Fruit fly (Drosophila melanogaster) whole organism, embryonic: Measurements from ENCODE around the gene HP5.

Source experiments
- Bdp1 ChIP-seq: fragments of 200-800 bp; sonication (Bioruptor generic); optimal IDR thresholded peaks from 3 replicates; lab custom pipeline; 2016; ENCODE audit warnings: missing biosample characterization, missing genetic modification characterization
- C15 ChIP-seq: fragments of 200-800 bp; sonication (Bioruptor generic); IDR thresholded peaks from 3 replicates; pipeline ENCODE4 v1.3.6; 2022; ENCODE audit warnings: missing biosample characterization, missing genetic modification characterization
- CG1024 ChIP-seq: fragments of 200-800 bp; sonication (Bioruptor generic); IDR thresholded peaks from 2 replicates; pipeline ENCODE4 v1.3.6; 2022; ENCODE audit warnings: missing biosample characterization, missing genetic modification characterization
- CG10979 ChIP-seq: fragments of 200-800 bp; sonication (Bioruptor generic); optimal IDR thresholded peaks from 2 replicates; lab custom pipeline; 2018; ENCODE audit warnings: missing biosample characterization, mild to moderate bottlenecking, missing genetic modification characterization, moderate library complexity
- CG12236 ChIP-seq: fragments of 200-800 bp; sonication (Bioruptor generic); optimal IDR thresholded peaks from 2 replicates; lab custom pipeline; 2016; ENCODE audit warnings: missing biosample characterization, missing genetic modification characterization
- CG13424 ChIP-seq: fragments of 200-800 bp; sonication (Bioruptor generic); optimal IDR thresholded peaks from 2 replicates; lab custom pipeline; 2019; ENCODE audit warnings: missing biosample characterization, mild to moderate bottlenecking, missing genetic modification characterization, moderate library complexity
- CG13624 ChIP-seq: fragments of 200-800 bp; sonication (Bioruptor generic); optimal IDR thresholded peaks from 2 replicates; lab custom pipeline; 2016; ENCODE audit warnings: missing biosample characterization, missing genetic modification characterization
- CG15011 ChIP-seq: fragments of 200-800 bp; sonication (Bioruptor generic); optimal IDR thresholded peaks from 3 replicates; lab custom pipeline; 2018; ENCODE audit warnings: missing biosample characterization, mild to moderate bottlenecking, missing genetic modification characterization
- CG15269 ChIP-seq: fragments of 200-800 bp; sonication (Bioruptor generic); optimal IDR thresholded peaks from 2 replicates; lab custom pipeline; 2018; ENCODE audit warnings: missing biosample characterization, mild to moderate bottlenecking, missing genetic modification characterization, moderate library complexity
- CG1529 ChIP-seq: fragments of 200-800 bp; sonication (Bioruptor generic); optimal IDR thresholded peaks from 3 replicates; lab custom pipeline; 2018; ENCODE audit warnings: missing biosample characterization, missing genetic modification characterization
- CG17361 ChIP-seq: fragments of 200-800 bp; sonication (Bioruptor generic); IDR thresholded peaks from 3 replicates; pipeline ENCODE4 v1.3.6; 2022; ENCODE audit warnings: missing biosample characterization, missing genetic modification characterization
- CG17912 ChIP-seq: fragments of 200-800 bp; sonication (Bioruptor generic); optimal IDR thresholded peaks from 2 replicates; lab custom pipeline; 2018; ENCODE audit warnings: missing biosample characterization, mild to moderate bottlenecking, missing genetic modification characterization
- CG1832 ChIP-seq: fragments of 200-800 bp; sonication (Bioruptor generic); optimal IDR thresholded peaks from 2 replicates; lab custom pipeline; 2017; ENCODE audit warnings: missing biosample characterization, mild to moderate bottlenecking, missing genetic modification characterization, inconsistent platforms
- CG18599 ChIP-seq: fragments of 200-800 bp; sonication (Bioruptor generic); optimal IDR thresholded peaks from 3 replicates; lab custom pipeline; 2017; ENCODE audit warnings: missing biosample characterization, missing genetic modification characterization, mild to moderate bottlenecking, moderate library complexity, missing genetic modification reagents
- CG2129 ChIP-seq: fragments of 200-800 bp; sonication (Bioruptor generic); IDR thresholded peaks from 2 replicates; pipeline ENCODE4 v1.3.6; 2022; ENCODE audit warnings: missing biosample characterization, missing genetic modification characterization; ENCODE audit not compliant: partially characterized antibody
- CG2202 ChIP-seq: fragments of 200-800 bp; sonication (Bioruptor generic); optimal IDR thresholded peaks from 2 replicates; lab custom pipeline; 2018; ENCODE audit warnings: missing biosample characterization, mild to moderate bottlenecking, missing genetic modification characterization
- CG3065 ChIP-seq: fragments of 200-800 bp; sonication (Bioruptor generic); optimal IDR thresholded peaks from 2 replicates; lab custom pipeline; 2016; ENCODE audit warnings: missing biosample characterization, missing genetic modification characterization
- CG6654 ChIP-seq: fragments of 200-800 bp; sonication (Bioruptor generic); optimal IDR thresholded peaks from 2 replicates; lab custom pipeline; 2017; ENCODE audit warnings: missing biosample characterization, mild to moderate bottlenecking, missing genetic modification characterization
- CG6765 ChIP-seq: fragments of 200-800 bp; sonication (Bioruptor generic); optimal IDR thresholded peaks from 3 replicates; lab custom pipeline; 2017; ENCODE audit warnings: missing biosample characterization, mild to moderate bottlenecking, missing genetic modification characterization
- CG7357 ChIP-seq: fragments of 200-800 bp; sonication (Bioruptor generic); IDR thresholded peaks from 3 replicates; pipeline ENCODE4 v1.3.6; 2022; ENCODE audit warnings: missing biosample characterization, missing genetic modification characterization
- CG9609 ChIP-seq: fragments of 200-800 bp; sonication (Bioruptor generic); optimal IDR thresholded peaks from 3 replicates; lab custom pipeline; 2016; ENCODE audit warnings: missing biosample characterization, missing genetic modification characterization
- CoRest ChIP-seq: fragments of 200-800 bp; sonication (Bioruptor generic); optimal IDR thresholded peaks from 3 replicates; lab custom pipeline; 2018; ENCODE audit warnings: missing biosample characterization, mild to moderate bottlenecking, missing genetic modification characterization, moderate library complexity
- Elba2 ChIP-seq: fragments of 200-800 bp; sonication (Bioruptor generic); optimal IDR thresholded peaks from 3 replicates; lab custom pipeline; 2016; ENCODE audit warnings: missing biosample characterization, missing genetic modification characterization
- Ets97D ChIP-seq: fragments of 200-800 bp; sonication (Bioruptor generic); optimal IDR thresholded peaks from 3 replicates; lab custom pipeline; 2016; ENCODE audit warnings: missing biosample characterization, missing genetic modification characterization
- HLH54F ChIP-seq: fragments of 200-800 bp; sonication (Bioruptor generic); optimal IDR thresholded peaks from 3 replicates; lab custom pipeline; 2016; ENCODE audit warnings: missing biosample characterization, missing genetic modification characterization
- HmgZ ChIP-seq: fragments of 200-800 bp; sonication (Bioruptor generic); optimal IDR thresholded peaks from 2 replicates; lab custom pipeline; 2018; ENCODE audit warnings: missing biosample characterization, mild to moderate bottlenecking, missing genetic modification characterization
- Lhr ChIP-seq: fragments of 200-800 bp; sonication (Bioruptor generic); optimal IDR thresholded peaks from 3 replicates; lab custom pipeline; 2017; ENCODE audit warnings: mild to moderate bottlenecking, missing biosample characterization, missing genetic modification reagents, missing genetic modification characterization
- Lpt ChIP-seq: fragments of >200 bp; optimal IDR thresholded peaks from 2 replicates; lab custom pipeline; 2018; ENCODE audit warnings: missing biosample characterization, missing genetic modification characterization
- Med ChIP-seq: fragments of 200-800 bp; sonication (Bioruptor generic); peaks from one replicate; lab custom pipeline; 2016; ENCODE audit warnings: missing biosample characterization, missing genetic modification characterization, mild to moderate bottlenecking, inconsistent platforms, moderate library complexity
- Opbp ChIP-seq: fragments of 200-800 bp; sonication (Bioruptor generic); IDR thresholded peaks from 3 replicates; pipeline ENCODE4 v1.3.6; 2022; ENCODE audit warnings: missing biosample characterization, missing genetic modification characterization; ENCODE audit not compliant: partially characterized antibody
- Six4 ChIP-seq: fragments of 200-800 bp; sonication (Bioruptor generic); optimal IDR thresholded peaks from 2 replicates; lab custom pipeline; 2016; ENCODE audit warnings: missing biosample characterization, missing genetic modification characterization
- Sox100B ChIP-seq: fragments of 200-800 bp; sonication (Bioruptor generic); optimal IDR thresholded peaks from 3 replicates; lab custom pipeline; 2018; ENCODE audit warnings: missing biosample characterization, mild to moderate bottlenecking, missing genetic modification characterization
- Sry-δ ChIP-seq: fragments of 200-800 bp; sonication (Bioruptor generic); optimal IDR thresholded peaks from 2 replicates; lab custom pipeline; 2016; ENCODE audit warnings: missing biosample characterization, missing genetic modification characterization
- Stat92E ChIP-seq, 3 experiments: fragments of >200 bp in 2 of 3; fragments of 200-800 bp in 1 of 3; sonication (Bioruptor generic) in 1 of 3; optimal IDR thresholded peaks; 2 replicates each; lab custom pipeline; 2017 to 2019; ENCODE audit warnings: missing biosample characterization in 3 of 3, missing genetic modification characterization in 3 of 3, mild to moderate bottlenecking in 1 of 3, moderate library complexity in 1 of 3
- TFAM ChIP-seq: fragments of 200-800 bp; sonication (Bioruptor generic); optimal IDR thresholded peaks from 2 replicates; lab custom pipeline; 2017; ENCODE audit warnings: missing biosample characterization, missing genetic modification characterization, inconsistent platforms
- Tbp ChIP-seq: fragments of >200 bp; optimal IDR thresholded peaks from 2 replicates; lab custom pipeline; 2018; ENCODE audit warnings: missing biosample characterization, missing genetic modification characterization
- ab ChIP-seq: fragments of 200-800 bp; sonication (Bioruptor generic); optimal IDR thresholded peaks from 2 replicates; lab custom pipeline; 2016; ENCODE audit warnings: missing biosample characterization, missing genetic modification characterization
- caup ChIP-seq: fragments of 200-800 bp; sonication (Bioruptor generic); optimal IDR thresholded peaks from 3 replicates; lab custom pipeline; 2017; ENCODE audit warnings: missing biosample characterization, mild to moderate bottlenecking, missing genetic modification characterization, moderate library complexity; ENCODE audit not compliant: severe bottlenecking
- chm ChIP-seq: fragments of 200-800 bp; sonication (Bioruptor generic); IDR thresholded peaks from 2 replicates; pipeline ENCODE4 v1.3.6; 2022; ENCODE audit warnings: missing biosample characterization, missing genetic modification characterization
- dpn ChIP-seq, 2 experiments: fragments of 200-800 bp; sonication (Bioruptor generic); optimal IDR thresholded peaks; 3 replicates each; lab custom pipeline; 2016; ENCODE audit warnings: missing biosample characterization in 2 of 2, missing genetic modification characterization in 2 of 2
- eve ChIP-seq, 2 experiments: fragments of >200 bp; optimal IDR thresholded peaks; 2 replicates each; lab custom pipeline; 2017; ENCODE audit warnings: missing biosample characterization in 2 of 2, missing genetic modification characterization in 2 of 2
- fd102C ChIP-seq: fragments of 200-800 bp; sonication (Bioruptor generic); optimal IDR thresholded peaks from 2 replicates; lab custom pipeline; 2018; ENCODE audit warnings: missing biosample characterization, mild to moderate bottlenecking, missing genetic modification characterization, moderate library complexity
- jigr1 ChIP-seq: fragments of 200-800 bp; sonication (Bioruptor generic); IDR thresholded peaks from 3 replicates; pipeline ENCODE4 v1.3.6; 2022; ENCODE audit warnings: missing biosample characterization, missing genetic modification characterization
- maf-S ChIP-seq: fragments of 200-800 bp; sonication (Bioruptor generic); optimal IDR thresholded peaks from 2 replicates; lab custom pipeline; 2016; ENCODE audit warnings: missing biosample characterization, missing genetic modification characterization
- mirr ChIP-seq: fragments of 200-800 bp; sonication (Bioruptor generic); optimal IDR thresholded peaks from 3 replicates; lab custom pipeline; 2018; ENCODE audit warnings: missing biosample characterization, mild to moderate bottlenecking, missing genetic modification characterization
- nau ChIP-seq: fragments of 200-800 bp; sonication (Bioruptor generic); optimal IDR thresholded peaks from 3 replicates; lab custom pipeline; 2017; ENCODE audit warnings: missing biosample characterization, mild to moderate bottlenecking, missing genetic modification characterization, missing genetic modification reagents
- pros ChIP-seq: fragments of 200-800 bp; sonication (Bioruptor generic); optimal IDR thresholded peaks from 3 replicates; lab custom pipeline; 2019; ENCODE audit warnings: missing biosample characterization, mild to moderate bottlenecking, missing genetic modification characterization, moderate library complexity
- unpg ChIP-seq: fragments of 200-800 bp; sonication (Bioruptor generic); optimal IDR thresholded peaks from 3 replicates; lab custom pipeline; 2018; ENCODE audit warnings: missing biosample characterization, mild to moderate bottlenecking, missing genetic modification characterization, moderate library complexity
- vnd ChIP-seq: fragments of 200-800 bp; sonication (Bioruptor generic); IDR thresholded peaks from 3 replicates; pipeline ENCODE4 v1.3.6; 2022; ENCODE audit warnings: missing biosample characterization, missing genetic modification characterization; ENCODE audit not compliant: partially characterized antibody

Gene HP5

DNA sequence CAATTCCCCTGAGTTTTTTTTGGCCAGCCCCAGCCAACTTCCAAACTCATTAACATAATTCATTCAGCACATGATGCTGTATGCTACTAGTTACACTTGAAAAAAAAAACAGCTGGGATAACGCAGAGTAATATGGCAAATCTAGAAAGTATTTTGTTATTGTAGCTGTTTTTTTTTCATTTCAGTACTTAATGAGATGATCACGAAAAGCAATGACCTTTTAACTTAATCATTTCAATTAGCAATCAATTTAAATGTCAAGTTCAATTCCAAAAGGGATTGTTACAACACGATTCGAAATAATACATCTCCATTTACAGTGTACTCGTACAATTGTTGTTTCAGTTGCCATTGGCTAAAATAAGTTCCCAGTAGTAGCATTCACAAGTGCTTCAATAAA is 4.2 kb upstream of the HP5 start (continued):
- no peak for TF ChIP-seq CG7357 (GFP tag; lab: Robert Waterston, UW)
- TF ChIP-seq CG17361 (GFP tag; lab: Robert Waterston, UW) = no peak
- peak; percentile 21 for TF ChIP-seq CoRest
- no peak for TF ChIP-seq CG3065
- no peak for TF ChIP-seq caup (GFP tag; lab: Kevin White, UChicago)
- peak; percentile 52 for TF ChIP-seq Med (GFP tag; lab: Kevin White, UChicago)
- TF ChIP-seq Bdp1 (GFP tag; lab: Kevin White, UChicago) = no peak
- no peak for TF ChIP-seq Tbp (GFP tag; lab: Kevin White, UChicago)
- no peak for TF ChIP-seq CG13624 (GFP tag; lab: Kevin White, UChicago)
- peak; percentile 23 for TF ChIP-seq CG13424 (tag; lab: Kevin White, UChicago)
- TF ChIP-seq Ets97D (GFP tag; lab: Kevin White, UChicago) = no peak

- TF ChIP-seq CG15011 (GFP tag; lab: Kevin White, UChicago) (no peak), dpn (GFP tag; optimal IDR thresholded peaks at IDR 0.05; lab: Kevin White, UChicago) (peak in 1 of 2 experiments; percentile 53), HmgZ (tag; lab: Kevin White, UChicago) (peak; percentile 17), Lhr (GFP tag; lab: Kevin White, UChicago) (no peak), CG2202 (tag; lab: Kevin White, UChicago) (no peak), vnd (no peak), CG15269 (tag; lab: Kevin White, UChicago) (peak; percentile 64), Opbp (GFP tag; lab: Robert Waterston, UW) (no peak), Elba2 (GFP tag; lab: Kevin White, UChicago) (no peak), Sry-δ (GFP tag; lab: Kevin White, UChicago) (no peak), jigr1 (no peak), chm (GFP tag; lab: Robert Waterston, UW) (0 out of 2 replicates have a peak, but pooled peaks have one; percentile 31), CG17912 (GFP tag; lab: Kevin White, UChicago) (no peak), TFAM (GFP tag; lab: Kevin White, UChicago) (no peak), CG12236 (GFP tag; lab: Kevin White, UChicago) (no peak), Lpt (GFP tag; lab: Kevin White, UChicago) (no peak), CG6654 (GFP tag; lab: Kevin White, UChicago) (no peak), Stat92E (GFP tag; optimal IDR thresholded peaks at IDR 0.05; lab: Kevin White, UChicago) (no peak), CG10979 (tag; lab: Kevin White, UChicago) (no peak), C15 (no peak), ab (GFP tag; lab: Kevin White, UChicago) (no peak), mirr (GFP tag; lab: Kevin White, UChicago) (peak; percentile 17), CG1024 (GFP tag; lab: Robert Waterston, UW) (no peak), Six4 (GFP tag; lab: Kevin White, UChicago) (no peak), maf-S (peak; percentile 38), CG18599 (GFP tag; lab: Kevin White, UChicago) (peak; percentile 17), nau (GFP tag; lab: Kevin White, UChicago) (no peak), CG1529 (GFP tag; lab: Kevin White, UChicago) (no peak), unpg (GFP tag; lab: Kevin White, UChicago) (peak; percentile 58), fd102C (GFP tag; lab: Kevin White, UChicago) (no peak), CG2129 (no peak), Sox100B (GFP tag; lab: Kevin White, UChicago) (no peak), pros (no peak), CG1832 (GFP tag; lab: Kevin White, UChicago) (no peak), eve (GFP tag; optimal IDR thresholded peaks at IDR 0.05; lab: Kevin White, UChicago) (peak in 1 of 2 experiments; percentile 19), CG9609 (GFP tag; lab: Kevin White, UChicago) (no peak), HLH54F (GFP tag; lab: Kevin White, UChicago) (peak; percentile 38), CG6765 (GFP tag; lab: Kevin White, UChicago) (no peak)
Measured at dm6 chrX:11451027-11451572, 3.5 kb upstream of the HP5 start.
